Worm (Caenorhabditis elegans) whole organism, L3 larva: ENCODE measurements around the gene F13A2.5.
A peak's percentile ranks its signal among the peaks of the same experiment; 100 is the strongest.

Experiments used
- R02D3.7 ChIP-seq: fragments of 150-350 bp; optimal IDR thresholded peaks from 2 replicates; lab custom pipeline; 2014; ENCODE audit warnings: missing biosample characterization, missing genetic modification characterization
- ZK546.5 ChIP-seq: sonication (generic microtip); optimal IDR thresholded peaks from 2 replicates; lab custom pipeline; 2017; ENCODE audit warnings: missing biosample characterization, missing genetic modification characterization
- aly-2 ChIP-seq: fragments of 150-350 bp; optimal IDR thresholded peaks from 2 replicates; lab custom pipeline; 2014; ENCODE audit warnings: missing biosample characterization, missing genetic modification characterization
- ama-1 ChIP-seq: fragments of 150-350 bp; optimal IDR thresholded peaks from 2 replicates; lab custom pipeline; 2018
- ceh-28 ChIP-seq: fragments of 150-350 bp; optimal IDR thresholded peaks from 2 replicates; lab custom pipeline; 2014; ENCODE audit warnings: missing biosample characterization, missing genetic modification reagents, missing genetic modification characterization
- ceh-82 ChIP-seq: fragments of 150-350 bp; optimal IDR thresholded peaks from 2 replicates; lab custom pipeline; 2014; ENCODE audit warnings: missing biosample characterization, missing genetic modification characterization
- ceh-9 ChIP-seq: sonication (generic microtip); optimal IDR thresholded peaks from 2 replicates; lab custom pipeline; 2018; ENCODE audit warnings: missing biosample characterization, missing genetic modification characterization
- daf-12 ChIP-seq: fragments of 150-350 bp; optimal IDR thresholded peaks from 2 replicates; lab custom pipeline; 2014; ENCODE audit warnings: missing biosample characterization, missing genetic modification reagents, missing genetic modification characterization
- elt-1 ChIP-seq: fragments of 150-350 bp; optimal IDR thresholded peaks from 2 replicates; lab custom pipeline; 2014; ENCODE audit warnings: missing biosample characterization, missing genetic modification characterization
- elt-2 ChIP-seq: sonication (generic microtip); optimal IDR thresholded peaks from 2 replicates; lab custom pipeline; 2016; ENCODE audit warnings: missing genetic modification reagents, mild to moderate bottlenecking, missing genetic modification characterization, missing compliant biosample characterization
- elt-3 ChIP-seq, 3 experiments: fragments of 150-350 bp in 1 of 3; sonication (generic microtip) in 2 of 3; optimal IDR thresholded peaks; 2 replicates in 2 of 3; 4 replicates in 1 of 3; lab custom pipeline; 2014 to 2017; ENCODE audit warnings: missing biosample characterization in 3 of 3, missing genetic modification characterization in 3 of 3
- eor-1 ChIP-seq, 2 experiments: fragments of 150-350 bp; optimal IDR thresholded peaks; 2 replicates each; lab custom pipeline; 2014 to 2018; ENCODE audit warnings: missing biosample characterization in 2 of 2, missing genetic modification characterization in 2 of 2
- hmg-11 ChIP-seq: sonication (generic microtip); optimal IDR thresholded peaks from 2 replicates; lab custom pipeline; 2016; ENCODE audit warnings: missing genetic modification characterization, missing compliant biosample characterization
- jun-1 ChIP-seq: fragments of 150-350 bp; optimal IDR thresholded peaks from 2 replicates; lab custom pipeline; 2014; ENCODE audit warnings: missing biosample characterization, missing genetic modification reagents, missing genetic modification characterization
- lin-15B ChIP-seq: fragments of 150-350 bp; optimal IDR thresholded peaks from 2 replicates; lab custom pipeline; 2014; ENCODE audit warnings: missing biosample characterization, missing genetic modification characterization
- lin-39 ChIP-seq: fragments of 150-350 bp; optimal IDR thresholded peaks from 2 replicates; lab custom pipeline; 2018; ENCODE audit warnings: missing biosample characterization, missing genetic modification reagents, missing genetic modification characterization
- lsy-12 ChIP-seq: sonication (generic microtip); optimal IDR thresholded peaks from 2 replicates; lab custom pipeline; 2016; ENCODE audit warnings: mild to moderate bottlenecking, missing genetic modification characterization, missing compliant biosample characterization
- mdl-1 ChIP-seq: fragments of 150-350 bp; optimal IDR thresholded peaks from 2 replicates; lab custom pipeline; 2014; ENCODE audit warnings: missing biosample characterization, missing genetic modification characterization
- mml-1 ChIP-seq: fragments of 150-350 bp; sonication (generic microtip); optimal IDR thresholded peaks from 3 replicates; lab custom pipeline; 2014; ENCODE audit warnings: missing biosample characterization, missing genetic modification characterization
- nfya-1 ChIP-seq: sonication (generic microtip); optimal IDR thresholded peaks from 2 replicates; lab custom pipeline; 2017; ENCODE audit warnings: missing genetic modification characterization, mild to moderate bottlenecking, missing compliant biosample characterization, antibody characterized with exemption, moderate library complexity; ENCODE audit not compliant: insufficient read depth
- nhr-11 ChIP-seq: fragments of 150-350 bp; optimal IDR thresholded peaks from 2 replicates; lab custom pipeline; 2014; ENCODE audit warnings: missing biosample characterization, missing genetic modification characterization
- nhr-12 ChIP-seq: fragments of 150-350 bp; optimal IDR thresholded peaks from 2 replicates; lab custom pipeline; 2014; ENCODE audit warnings: missing biosample characterization, missing genetic modification characterization
- nhr-23 ChIP-seq: fragments of 150-350 bp; optimal IDR thresholded peaks from 2 replicates; lab custom pipeline; 2014; ENCODE audit warnings: missing biosample characterization, missing genetic modification reagents, missing genetic modification characterization
- nhr-25 ChIP-seq: sonication (generic microtip); optimal IDR thresholded peaks from 2 replicates; lab custom pipeline; 2017; ENCODE audit warnings: missing biosample characterization, missing genetic modification characterization
- nhr-28 ChIP-seq: fragments of 150-350 bp; optimal IDR thresholded peaks from 2 replicates; lab custom pipeline; 2014; ENCODE audit warnings: missing biosample characterization, missing genetic modification characterization
- nhr-43 ChIP-seq: sonication (generic microtip); optimal IDR thresholded peaks from 2 replicates; lab custom pipeline; 2016; ENCODE audit warnings: mild to moderate bottlenecking, missing genetic modification characterization, missing compliant biosample characterization; ENCODE audit not compliant: poor library complexity, severe bottlenecking
- nhr-77 ChIP-seq: fragments of 150-350 bp; optimal IDR thresholded peaks from 2 replicates; lab custom pipeline; 2014; ENCODE audit warnings: missing biosample characterization, missing genetic modification characterization
- pha-4 ChIP-seq: fragments of 150-350 bp; optimal IDR thresholded peaks from 2 replicates; lab custom pipeline; 2014; ENCODE audit warnings: missing biosample characterization, missing genetic modification reagents, missing genetic modification characterization
- pqm-1 ChIP-seq: fragments of 150-350 bp; optimal IDR thresholded peaks from 2 replicates; lab custom pipeline; 2017; ENCODE audit warnings: missing biosample characterization, missing genetic modification characterization, inconsistent platforms
- skn-1 ChIP-seq: fragments of 150-350 bp; optimal IDR thresholded peaks from 2 replicates; lab custom pipeline; 2014; ENCODE audit warnings: missing biosample characterization, missing genetic modification characterization
- snpc-4 ChIP-seq: fragments of 150-350 bp; optimal IDR thresholded peaks from 2 replicates; lab custom pipeline; 2014; ENCODE audit warnings: missing biosample characterization, missing genetic modification characterization
- tbx-2 ChIP-seq: sonication (generic microtip); optimal IDR thresholded peaks from 2 replicates; lab custom pipeline; 2016; ENCODE audit warnings: mild to moderate bottlenecking, missing genetic modification characterization, missing compliant biosample characterization
- unc-39 ChIP-seq: sonication (generic microtip); optimal IDR thresholded peaks from 4 replicates; lab custom pipeline; 2017; ENCODE audit warnings: missing biosample characterization, missing genetic modification characterization
- unc-62 ChIP-seq: fragments of 150-350 bp; sonication (generic microtip); optimal IDR thresholded peaks from 4 replicates; lab custom pipeline; 2014; ENCODE audit warnings: missing biosample characterization, missing genetic modification reagents, missing genetic modification characterization
- zag-1 ChIP-seq: fragments of 150-350 bp; optimal IDR thresholded peaks from 2 replicates; lab custom pipeline; 2014; ENCODE audit warnings: missing biosample characterization, missing genetic modification characterization
- ztf-11 ChIP-seq: fragments of 150-350 bp; optimal IDR thresholded peaks from 2 replicates; lab custom pipeline; 2014; ENCODE audit warnings: missing biosample characterization, missing genetic modification characterization
- ztf-4 ChIP-seq: fragments of 150-350 bp; optimal IDR thresholded peaks from 2 replicates; lab custom pipeline; 2014; ENCODE audit warnings: missing biosample characterization, missing genetic modification characterization

The F13A2.5 gene

ce11 chrV:4371309-4371933, 30.3 kb downstream of the F13A2.5 start, which contains the start of the genes gmpr-1 and fipp-1:
TSS of gene gmpr-1 (minus strand) at chrV:4371383.
TSS of gene fipp-1 (plus strand) at chrV:4371807.
- TF ChIP-seq tbx-2 (tag; lab: Kevin White, UChicago) (no peak), pqm-1 (tag; lab: Kevin White, UChicago) (no peak), nhr-77 (tag; lab: Kevin White, UChicago) (no peak), R02D3.7 (no peak), ZK546.5 (tag; lab: Kevin White, UChicago) (no peak), mdl-1 (tag; lab: Kevin White, UChicago) (no peak), nhr-11 (tag; lab: Kevin White, UChicago) (no peak), zag-1 (tag; lab: Kevin White, UChicago) (no peak), eor-1 (tag; optimal IDR thresholded peaks at IDR 0.05; lab: Kevin White, UChicago) (no peak), ceh-9 (tag; lab: Kevin White, UChicago) (no peak), jun-1 (peak; percentile 24), elt-2 (tag; lab: Kevin White, UChicago) (peak; percentile 74), lin-15B (tag; lab: Kevin White, UChicago) (peak; percentile 61), ceh-28 (tag; lab: Kevin White, UChicago) (no peak), nfya-1 (tag; lab: Kevin White, UChicago) (peak; percentile 64), ztf-4 (tag; lab: Kevin White, UChicago) (no peak), hmg-11 (peak; percentile 62), mml-1 (tag; lab: Kevin White, UChicago) (no peak), nhr-28 (tag; lab: Kevin White, UChicago) (no peak), nhr-25 (tag; lab: Kevin White, UChicago) (no peak), lin-39 (tag; lab: Kevin White, UChicago) (peak; percentile 16), daf-12 (tag; lab: Kevin White, UChicago) (no peak), ceh-82 (tag; lab: Kevin White, UChicago) (no peak), pha-4 (tag; lab: Kevin White, UChicago) (peak; percentile 48), snpc-4 (tag; lab: Kevin White, UChicago) (no peak), unc-62 (GFP tag; lab: Kevin White, UChicago) (no peak), ama-1 (lab: Kevin White, UChicago) (no peak), skn-1 (tag; lab: Kevin White, UChicago) (no peak), aly-2 (tag; lab: Kevin White, UChicago) (no peak), nhr-23 (peak; percentile 69)
- TF ChIP-seq, all 47 proteins: peak for 8

- TF ChIP-seq ztf-4 (tag; lab: Kevin White, UChicago) (no peak), aly-2 (tag; lab: Kevin White, UChicago) (no peak), nhr-28 (tag; lab: Kevin White, UChicago) (no peak), daf-12 (tag; lab: Kevin White, UChicago) (no peak), nhr-23 (no peak), elt-3 (tag; optimal IDR thresholded peaks at IDR 0.05; lab: Kevin White, UChicago) (no peak), ceh-82 (tag; lab: Kevin White, UChicago) (no peak), unc-62 (GFP tag; lab: Kevin White, UChicago) (no peak), snpc-4 (tag; lab: Kevin White, UChicago) (no peak), tbx-2 (tag; lab: Kevin White, UChicago) (no peak), ceh-9 (tag; lab: Kevin White, UChicago) (no peak), nhr-43 (no peak), lsy-12 (tag; lab: Kevin White, UChicago) (no peak), lin-15B (tag; lab: Kevin White, UChicago) (no peak), mdl-1 (tag; lab: Kevin White, UChicago) (no peak), ama-1 (lab: Kevin White, UChicago) (no peak)
Observed at ce11 chrV:4370515-4370914, 31.2 kb downstream of the F13A2.5 start.

- TF ChIP-seq nhr-12: no peak
- no peak for TF ChIP-seq nhr-23
- TF ChIP-seq ZK546.5 (tag; lab: Kevin White, UChicago): no peak
- no peak for TF ChIP-seq eor-1 (tag; optimal IDR thresholded peaks at IDR 0.05; lab: Kevin White, UChicago)
- TF ChIP-seq unc-39 (tag; lab: Kevin White, UChicago): no peak
- TF ChIP-seq ztf-11 (tag; lab: Kevin White, UChicago): no peak
- TF ChIP-seq mdl-1 (tag; lab: Kevin White, UChicago): no peak
- TF ChIP-seq ama-1 (lab: Kevin White, UChicago): no peak
- TF ChIP-seq nfya-1 (tag; lab: Kevin White, UChicago): no peak
- no peak for TF ChIP-seq ztf-4 (tag; lab: Kevin White, UChicago)
- TF ChIP-seq elt-1 (tag; lab: Kevin White, UChicago): no peak
- no peak for TF ChIP-seq ceh-28 (tag; lab: Kevin White, UChicago)
- TF ChIP-seq nhr-11 (tag; lab: Kevin White, UChicago): no peak
- TF ChIP-seq ceh-9 (tag; lab: Kevin White, UChicago): no peak
- TF ChIP-seq lsy-12 (tag; lab: Kevin White, UChicago): no peak
- TF ChIP-seq, all 47 proteins: peak for 0
Observed at ce11 chrV:4366440-4366839, 35.3 kb downstream of the F13A2.5 start, which contains the start of gene F32D1.11. TSS of gene F32D1.11 (minus strand) at chrV:4366540.
